Fruit fly (Drosophila melanogaster): Measurements from ENCODE around the gene Ugt301D1.

- TF ChIP-seq psq (optimal IDR thresholded peaks at IDR 0.05) (no peak), ttk (optimal IDR thresholded peaks at IDR 0.05) (no peak)
These were observed 28.3 kb upstream of the Ugt301D1 start for dm6 chr2L:18481064-18481463.

Data from Kc167 (cell line).